Fruit fly (Drosophila melanogaster) whole organism, embryonic: Measurements from ENCODE around the gene CG10208.

Experiments used
- Adf1 ChIP-seq: fragments of 200-800 bp; sonication (Bioruptor generic); IDR thresholded peaks from 2 replicates; pipeline ENCODE4 v1.3.6; 2022; ENCODE audit warnings: missing biosample characterization, missing genetic modification characterization
- Atf6 ChIP-seq: fragments of 200-800 bp; sonication (Bioruptor generic); IDR thresholded peaks from 2 replicates; pipeline ENCODE4 v1.3.6; 2022; ENCODE audit warnings: missing biosample characterization, missing genetic modification characterization
- CG10654 ChIP-seq: fragments of 200-800 bp; sonication (Bioruptor generic); optimal IDR thresholded peaks from 2 replicates; lab custom pipeline; 2016; ENCODE audit warnings: missing biosample characterization, missing genetic modification characterization
- CG11085 ChIP-seq: fragments of 200-800 bp; sonication (Bioruptor generic); IDR thresholded peaks from 2 replicates; pipeline ENCODE4 v1.3.6; 2022; ENCODE audit warnings: missing biosample characterization, missing genetic modification characterization
- CG1233 ChIP-seq: fragments of 200-800 bp; sonication (Bioruptor generic); optimal IDR thresholded peaks from 4 replicates; lab custom pipeline; 2018; ENCODE audit warnings: missing biosample characterization, mild to moderate bottlenecking, missing genetic modification characterization
- CG13296 ChIP-seq: fragments of 200-800 bp; sonication (Bioruptor generic); optimal IDR thresholded peaks from 3 replicates; lab custom pipeline; 2018; ENCODE audit warnings: missing biosample characterization, mild to moderate bottlenecking, missing genetic modification characterization
- CG13424 ChIP-seq: fragments of 200-800 bp; sonication (Bioruptor generic); optimal IDR thresholded peaks from 2 replicates; lab custom pipeline; 2019; ENCODE audit warnings: missing biosample characterization, mild to moderate bottlenecking, missing genetic modification characterization, moderate library complexity
- CG13624 ChIP-seq: fragments of 200-800 bp; sonication (Bioruptor generic); optimal IDR thresholded peaks from 2 replicates; lab custom pipeline; 2016; ENCODE audit warnings: missing biosample characterization, missing genetic modification characterization
- CG15514 ChIP-seq: fragments of 200-800 bp; sonication (Bioruptor generic); optimal IDR thresholded peaks from 3 replicates; lab custom pipeline; 2017; ENCODE audit warnings: missing biosample characterization, missing genetic modification characterization, mild to moderate bottlenecking, moderate library complexity, missing genetic modification reagents
- CG1647 ChIP-seq: fragments of 200-800 bp; sonication (Bioruptor generic); optimal IDR thresholded peaks from 3 replicates; lab custom pipeline; 2016; ENCODE audit warnings: missing biosample characterization, missing genetic modification characterization
- CG17328 ChIP-seq: fragments of 200-800 bp; sonication (Bioruptor generic); IDR thresholded peaks from 2 replicates; pipeline ENCODE4 v1.3.6; 2022; ENCODE audit warnings: missing biosample characterization, missing genetic modification characterization
- CG17359 ChIP-seq: fragments of 200-800 bp; sonication (Bioruptor generic); optimal IDR thresholded peaks from 3 replicates; lab custom pipeline; 2018; ENCODE audit warnings: missing biosample characterization, mild to moderate bottlenecking, missing genetic modification characterization, moderate library complexity
- CG17612 ChIP-seq: fragments of 200-800 bp; sonication (Bioruptor generic); IDR thresholded peaks from 2 replicates; pipeline ENCODE4 v1.3.6; 2022; ENCODE audit warnings: missing biosample characterization, missing genetic modification characterization
- CG2120 ChIP-seq: fragments of 200-800 bp; sonication (Bioruptor generic); optimal IDR thresholded peaks from 3 replicates; lab custom pipeline; 2016; ENCODE audit warnings: missing biosample characterization, missing genetic modification characterization
- CG2889 ChIP-seq: fragments of 200-800 bp; sonication (Bioruptor generic); IDR thresholded peaks from 3 replicates; pipeline ENCODE4 v1.3.6; 2022; ENCODE audit warnings: missing biosample characterization, missing genetic modification characterization
- CG30020 ChIP-seq: fragments of 200-800 bp; optimal IDR thresholded peaks from 2 replicates; lab custom pipeline; 2019; ENCODE audit warnings: missing biosample characterization, mild to moderate bottlenecking, missing genetic modification characterization, moderate library complexity
- CG32772 ChIP-seq: fragments of 200-800 bp; sonication (Bioruptor generic); IDR thresholded peaks from 2 replicates; pipeline ENCODE4 v1.3.6; 2022; ENCODE audit warnings: missing biosample characterization, missing genetic modification characterization
- CG3407 ChIP-seq: fragments of 200-800 bp; sonication (Bioruptor generic); optimal IDR thresholded peaks from 2 replicates; lab custom pipeline; 2018; ENCODE audit warnings: missing biosample characterization, mild to moderate bottlenecking, missing genetic modification characterization
- CG6175 ChIP-seq: fragments of 200-800 bp; sonication (Bioruptor generic); IDR thresholded peaks from 3 replicates; pipeline ENCODE4 v1.3.6; 2022; ENCODE audit warnings: missing biosample characterization, missing genetic modification characterization
- CG6272 ChIP-seq: fragments of 200-800 bp; sonication (Bioruptor generic); IDR thresholded peaks from 2 replicates; pipeline ENCODE4 v1.3.6; 2022; ENCODE audit warnings: missing biosample characterization, missing genetic modification characterization
- CG6791 ChIP-seq: fragments of 200-800 bp; sonication (Bioruptor generic); IDR thresholded peaks from 3 replicates; pipeline ENCODE4 v1.3.6; 2022; ENCODE audit warnings: missing biosample characterization, missing genetic modification characterization; ENCODE audit not compliant: partially characterized antibody
- CG7357 ChIP-seq: fragments of 200-800 bp; sonication (Bioruptor generic); IDR thresholded peaks from 3 replicates; pipeline ENCODE4 v1.3.6; 2022; ENCODE audit warnings: missing biosample characterization, missing genetic modification characterization
- CG7556 ChIP-seq: fragments of 200-800 bp; sonication (Bioruptor generic); optimal IDR thresholded peaks from 2 replicates; lab custom pipeline; 2017; ENCODE audit warnings: missing biosample characterization, mild to moderate bottlenecking, missing genetic modification characterization
- CG7839 ChIP-seq: fragments of 200-800 bp; sonication (Bioruptor generic); optimal IDR thresholded peaks from 3 replicates; lab custom pipeline; 2018; ENCODE audit warnings: missing biosample characterization, mild to moderate bottlenecking, missing genetic modification characterization, moderate library complexity
- CG8924 ChIP-seq: fragments of 200-800 bp; optimal IDR thresholded peaks from 3 replicates; lab custom pipeline; 2019; ENCODE audit warnings: missing biosample characterization, mild to moderate bottlenecking, missing genetic modification characterization, moderate library complexity
- CG9215 ChIP-seq: fragments of 200-800 bp; sonication (Bioruptor generic); IDR thresholded peaks from 2 replicates; pipeline ENCODE4 v1.3.6; 2022; ENCODE audit warnings: missing biosample characterization, missing genetic modification characterization
- CrebB ChIP-seq: fragments of 200-800 bp; sonication (Bioruptor generic); optimal IDR thresholded peaks from 3 replicates; lab custom pipeline; 2018; ENCODE audit warnings: missing biosample characterization, mild to moderate bottlenecking, missing genetic modification characterization
- D19A ChIP-seq: fragments of 200-800 bp; optimal IDR thresholded peaks from 3 replicates; lab custom pipeline; 2019; ENCODE audit warnings: missing biosample characterization, mild to moderate bottlenecking, missing genetic modification characterization, moderate library complexity
- Dbx ChIP-seq: fragments of 200-800 bp; sonication (Bioruptor generic); IDR thresholded peaks from 3 replicates; pipeline ENCODE4 v1.3.6; 2022; ENCODE audit warnings: missing biosample characterization, missing genetic modification characterization
- HLHmδ ChIP-seq: fragments of 200-800 bp; sonication (Bioruptor generic); optimal IDR thresholded peaks from 2 replicates; lab custom pipeline; 2018; ENCODE audit warnings: missing biosample characterization, mild to moderate bottlenecking, missing genetic modification characterization, moderate library complexity
- MBD-R2 ChIP-seq: fragments of 200-800 bp; sonication (Bioruptor generic); IDR thresholded peaks from 2 replicates; pipeline ENCODE4 v1.3.6; 2022; ENCODE audit warnings: missing biosample characterization, missing genetic modification characterization
- MTF-1 ChIP-seq: fragments of 200-800 bp; sonication (Bioruptor generic); optimal IDR thresholded peaks from 2 replicates; lab custom pipeline; 2018; ENCODE audit warnings: missing biosample characterization, mild to moderate bottlenecking, missing genetic modification characterization, borderline replicate concordance
- Meics ChIP-seq: fragments of 200-800 bp; sonication (Bioruptor generic); optimal IDR thresholded peaks from 2 replicates; lab custom pipeline; 2017; ENCODE audit warnings: missing biosample characterization, mild to moderate bottlenecking, missing genetic modification characterization
- Poxn ChIP-seq: fragments of 200-800 bp; sonication (Bioruptor generic); IDR thresholded peaks from 2 replicates; pipeline ENCODE4 v1.3.6; 2022; ENCODE audit warnings: missing biosample characterization, missing genetic modification characterization
- ab ChIP-seq: fragments of 200-800 bp; sonication (Bioruptor generic); optimal IDR thresholded peaks from 2 replicates; lab custom pipeline; 2016; ENCODE audit warnings: missing biosample characterization, missing genetic modification characterization
- bigmax ChIP-seq: fragments of 200-800 bp; sonication (Bioruptor generic); optimal IDR thresholded peaks from 2 replicates; lab custom pipeline; 2018; ENCODE audit warnings: missing biosample characterization, mild to moderate bottlenecking, missing genetic modification characterization
- crol ChIP-seq: fragments of 200-800 bp; sonication (Bioruptor generic); IDR thresholded peaks from 2 replicates; pipeline ENCODE4 v1.3.6; 2022; ENCODE audit warnings: missing biosample characterization, missing genetic modification characterization
- dimm ChIP-seq: fragments of 200-800 bp; sonication (Bioruptor generic); IDR thresholded peaks from 2 replicates; pipeline ENCODE4 v1.3.6; 2022; ENCODE audit warnings: missing biosample characterization, missing genetic modification characterization
- hth ChIP-seq: fragments of >200 bp; optimal IDR thresholded peaks from 2 replicates; lab custom pipeline; 2017; ENCODE audit warnings: inconsistent platforms
- ind ChIP-seq: fragments of 200-800 bp; sonication (Bioruptor generic); optimal IDR thresholded peaks from 3 replicates; lab custom pipeline; 2016; ENCODE audit warnings: missing biosample characterization, missing genetic modification characterization
- lilli ChIP-seq: fragments of 200-800 bp; sonication (Bioruptor generic); optimal IDR thresholded peaks from 3 replicates; lab custom pipeline; 2016; ENCODE audit warnings: missing biosample characterization, missing genetic modification characterization
- lmd ChIP-seq: fragments of 200-800 bp; sonication (Bioruptor generic); IDR thresholded peaks from 2 replicates; pipeline ENCODE4 v1.3.6; 2022; ENCODE audit warnings: missing biosample characterization, missing genetic modification characterization
- nau ChIP-seq: fragments of 200-800 bp; sonication (Bioruptor generic); optimal IDR thresholded peaks from 3 replicates; lab custom pipeline; 2017; ENCODE audit warnings: missing biosample characterization, mild to moderate bottlenecking, missing genetic modification characterization, missing genetic modification reagents
- odd ChIP-seq: fragments of 200-800 bp; sonication (Bioruptor generic); optimal IDR thresholded peaks from 2 replicates; lab custom pipeline; 2017; ENCODE audit warnings: missing biosample characterization, mild to moderate bottlenecking, missing genetic modification characterization
- row ChIP-seq: fragments of 200-800 bp; sonication (Bioruptor generic); IDR thresholded peaks from 3 replicates; pipeline ENCODE4 v1.3.6; 2022; ENCODE audit warnings: missing biosample characterization, missing genetic modification characterization
- so ChIP-seq: fragments of 200-800 bp; sonication (Bioruptor generic); IDR thresholded peaks from 3 replicates; pipeline ENCODE4 v1.3.6; 2022; ENCODE audit warnings: missing biosample characterization, missing genetic modification characterization
- sr ChIP-seq: fragments of 200-800 bp; sonication (Bioruptor generic); IDR thresholded peaks from 3 replicates; pipeline ENCODE4 v1.3.6; 2022; ENCODE audit warnings: missing biosample characterization, missing genetic modification characterization
- sug ChIP-seq: fragments of 200-800 bp; optimal IDR thresholded peaks from 2 replicates; lab custom pipeline; 2019; ENCODE audit warnings: missing biosample characterization, mild to moderate bottlenecking, missing genetic modification characterization, moderate library complexity
- tin ChIP-seq: fragments of 200-800 bp; sonication (Bioruptor generic); optimal IDR thresholded peaks from 3 replicates; lab custom pipeline; 2016; ENCODE audit warnings: missing biosample characterization, missing genetic modification characterization
- tna ChIP-seq: fragments of 200-800 bp; sonication (Bioruptor generic); IDR thresholded peaks from 2 replicates; pipeline ENCODE4 v1.3.6; 2022; ENCODE audit warnings: missing biosample characterization, missing genetic modification characterization; ENCODE audit not compliant: partially characterized antibody
- twi ChIP-seq: fragments of 200-800 bp; optimal IDR thresholded peaks from 2 replicates; lab custom pipeline; 2019; ENCODE audit warnings: missing biosample characterization, mild to moderate bottlenecking, missing genetic modification characterization, moderate library complexity

CG10208 gene

DNA sequence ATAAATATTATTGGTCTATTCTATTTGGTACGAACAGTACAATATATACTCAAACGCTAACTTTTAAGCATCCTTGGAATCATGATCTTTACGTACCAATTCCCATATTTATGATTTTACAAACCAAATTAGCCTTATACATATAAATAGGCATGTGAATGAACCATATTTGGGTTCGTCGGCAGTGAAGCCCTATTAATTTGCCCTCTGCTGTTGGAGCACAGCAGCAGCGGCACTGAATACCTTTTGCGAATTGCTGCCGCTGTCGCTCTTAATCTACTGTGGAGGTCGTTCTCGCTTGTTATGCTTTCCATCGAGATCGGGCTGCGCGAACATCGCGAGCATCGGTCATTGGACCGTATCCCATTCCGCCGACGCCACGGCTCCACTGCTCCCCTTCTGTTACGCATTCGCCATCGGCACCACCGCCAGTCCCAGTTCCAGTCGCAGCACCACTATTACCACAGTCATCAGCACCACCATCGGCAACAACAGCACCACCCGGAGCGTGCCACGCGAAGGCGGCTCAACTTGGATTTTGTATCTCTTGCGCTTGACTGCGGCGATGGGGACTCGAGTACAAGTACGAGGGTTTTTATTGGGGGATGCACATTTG lies 14.6 kb upstream of the CG10208 start (continued):
- TF ChIP-seq CG8924 (tag; lab: Kevin White, UChicago) (no peak), CG17359 (tag; lab: Kevin White, UChicago) (peak; percentile 20), tna (no peak), ind (GFP tag; lab: Kevin White, UChicago) (no peak), CG2120 (GFP tag; lab: Kevin White, UChicago) (peak; percentile 28), twi (tag; lab: Kevin White, UChicago) (no peak), MTF-1 (GFP tag; lab: Kevin White, UChicago) (no peak), so (GFP tag; lab: Robert Waterston, UW) (peak; percentile 50; the same call in 1 of the 3 replicates), ab (GFP tag; lab: Kevin White, UChicago) (no peak), CG2889 (GFP tag; lab: Robert Waterston, UW) (no peak), CG7357 (no peak), CG30020 (no peak), tin (GFP tag; lab: Kevin White, UChicago) (no peak), CG1647 (no peak), CG17612 (0 out of 2 replicates have a peak, but pooled peaks have one; percentile 6), Atf6 (GFP tag; lab: Robert Waterston, UW) (peak; percentile 61), CG32772 (0 out of 2 replicates have a peak, but pooled peaks have one; percentile 4), Dbx (peak; percentile 16; the same call in 1 of the 3 replicates), CG7839 (tag; lab: Kevin White, UChicago) (peak; percentile 1), CG15514 (GFP tag; lab: Kevin White, UChicago) (no peak), dimm (GFP tag; lab: Robert Waterston, UW) (no peak), lilli (GFP tag; lab: Kevin White, UChicago) (peak; percentile 14), row (GFP tag; lab: Robert Waterston, UW) (peak; percentile 34; the same call in 1 of the 3 replicates), CG13424 (tag; lab: Kevin White, UChicago) (no peak), lmd (GFP tag; lab: Robert Waterston, UW) (peak; percentile 15; the same call in 1 of the 2 replicates), CG13624 (GFP tag; lab: Kevin White, UChicago) (no peak), D19A (no peak), bigmax (GFP tag; lab: Kevin White, UChicago) (no peak), Adf1 (no peak; the same call in 1 of the 2 replicates), sug (no peak), CG6272 (GFP tag; lab: Robert Waterston, UW) (no peak), CG1233 (no peak), odd (no peak), CG13296 (GFP tag; lab: Kevin White, UChicago) (no peak), sr (no peak), CG6175 (peak; percentile 37; the same call in 1 of the 3 replicates), nau (no peak), CG11085 (GFP tag; lab: Robert Waterston, UW) (no peak), Meics (GFP tag; lab: Kevin White, UChicago) (peak; percentile 38), CG10654 (no peak), CG7556 (GFP tag; lab: Kevin White, UChicago) (peak; percentile 5), CG9215 (no peak), Poxn (no peak), crol (GFP tag; lab: Robert Waterston, UW) (no peak), CG17328 (no peak), hth (lab: Kevin White, UChicago) (no peak), HLHmδ (GFP tag; lab: Kevin White, UChicago) (peak; percentile 71), CG3407 (GFP tag; lab: Kevin White, UChicago) (no peak), CG6791 (GFP tag; lab: Robert Waterston, UW) (no peak; the same call in 2 of the 3 replicates), MBD-R2 (GFP tag; lab: Robert Waterston, UW) (0 out of 2 replicates have a peak, but pooled peaks have one; percentile 5), CrebB (tag; lab: Kevin White, UChicago) (no peak)
